Fruit fly (Drosophila melanogaster) whole organism, prepupa: ENCODE data around the gene c-cup.

Source experiments
- Blimp-1 ChIP-seq: fragments of 200-800 bp; sonication (Bioruptor generic); optimal IDR thresholded peaks from 3 replicates; lab custom pipeline; 2017; ENCODE audit warnings: missing biosample characterization, missing genetic modification characterization, mild to moderate bottlenecking, moderate library complexity, missing genetic modification reagents
- CG1621 ChIP-seq: fragments of 200-800 bp; sonication (Bioruptor generic); optimal IDR thresholded peaks from 3 replicates; lab custom pipeline; 2018; ENCODE audit warnings: missing biosample characterization, mild to moderate bottlenecking, missing genetic modification characterization
- CG3032 ChIP-seq: fragments of 200-800 bp; optimal IDR thresholded peaks from 2 replicates; lab custom pipeline; 2019; ENCODE audit warnings: missing biosample characterization, mild to moderate bottlenecking, missing genetic modification characterization, moderate library complexity
- CG34406 ChIP-seq: fragments of 200-800 bp; sonication (Bioruptor generic); optimal IDR thresholded peaks from 3 replicates; lab custom pipeline; 2016; ENCODE audit warnings: missing biosample characterization, missing genetic modification characterization
- Gug ChIP-seq: fragments of 200-800 bp; sonication (Bioruptor generic); IDR thresholded peaks from 2 replicates; pipeline ENCODE4 v1.3.6; 2022; ENCODE audit warnings: missing biosample characterization, missing genetic modification characterization
- Lpt ChIP-seq: fragments of 200-800 bp; sonication (Bioruptor generic); optimal IDR thresholded peaks from 3 replicates; lab custom pipeline; 2016; ENCODE audit warnings: missing biosample characterization, missing genetic modification characterization
- Smox ChIP-seq: fragments of 200-800 bp; sonication (Bioruptor generic); optimal IDR thresholded peaks from 3 replicates; lab custom pipeline; 2016; ENCODE audit warnings: missing biosample characterization, missing genetic modification characterization
- Sox102F ChIP-seq: fragments of 200-800 bp; sonication (Bioruptor generic); optimal IDR thresholded peaks from 2 replicates; lab custom pipeline; 2016; ENCODE audit warnings: missing biosample characterization, mild to moderate bottlenecking, missing genetic modification characterization
- achi ChIP-seq: fragments of 200-800 bp; sonication (Bioruptor generic); optimal IDR thresholded peaks from 3 replicates; lab custom pipeline; 2016; ENCODE audit warnings: missing biosample characterization, missing genetic modification characterization
- topi ChIP-seq: fragments of 200-800 bp; sonication (Bioruptor generic); optimal IDR thresholded peaks from 3 replicates; lab custom pipeline; 2016; ENCODE audit warnings: missing biosample characterization, missing genetic modification characterization
- vri ChIP-seq: fragments of 200-800 bp; sonication (Bioruptor generic); optimal IDR thresholded peaks from 3 replicates; lab custom pipeline; 2016; ENCODE audit warnings: missing biosample characterization, mild to moderate bottlenecking, missing genetic modification characterization

DNA sequence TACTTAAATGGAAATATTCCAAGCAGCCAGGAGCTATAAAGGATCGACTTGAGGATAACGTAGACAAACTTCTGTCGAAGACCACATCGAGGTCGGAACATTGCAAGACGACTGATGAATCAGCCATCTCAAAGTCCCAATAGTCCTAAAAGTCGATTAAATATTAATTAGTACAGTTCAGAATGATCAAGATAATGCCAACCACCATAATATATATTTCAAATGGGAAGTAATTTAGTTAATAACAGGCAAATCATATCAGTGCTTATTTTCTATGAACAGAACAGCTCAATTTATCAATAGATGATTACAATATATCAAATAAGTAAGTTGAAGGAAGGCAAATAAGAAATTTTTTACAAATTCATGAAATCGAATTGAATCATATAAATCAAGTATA is 42.1 kb downstream of the c-cup start, which contains the start of gene Gr22d:
- no peak for TF ChIP-seq Sox102F
- TF ChIP-seq achi, result no peak
- no peak for TF ChIP-seq Smox (GFP tag; lab: Kevin White, UChicago)
- TF ChIP-seq Blimp-1 (GFP tag; lab: Kevin White, UChicago), result no peak
- TF ChIP-seq Lpt (GFP tag; lab: Kevin White, UChicago), result no peak
- TF ChIP-seq Gug (GFP tag; lab: Robert Waterston, UW), result no peak
- no peak for TF ChIP-seq topi (GFP tag; lab: Kevin White, UChicago)
- no peak for TF ChIP-seq CG3032
- TF ChIP-seq vri (GFP tag; lab: Kevin White, UChicago), result no peak
- TF ChIP-seq CG34406 (GFP tag; lab: Kevin White, UChicago), result no peak
- TF ChIP-seq CG1621, result no peak
